Worm (Caenorhabditis elegans) whole organism, young adult: Measurements from ENCODE around the gene cyp-23A1.

Experiments used
- ZK185.1 ChIP-seq: sonication (generic microtip); optimal IDR thresholded peaks from 2 replicates; lab custom pipeline; 2016; ENCODE audit warnings: mild to moderate bottlenecking, missing genetic modification characterization, missing compliant biosample characterization; ENCODE audit not compliant: poor library complexity, severe bottlenecking
- sea-2 ChIP-seq: fragments of 200-800 bp; sonication (Bioruptor generic); IDR thresholded peaks from 2 replicates; pipeline ENCODE4 v1.3.6; 2022; ENCODE audit warnings: missing genetic modification characterization, missing compliant biosample characterization
- unc-130 ChIP-seq: sonication (generic microtip); optimal IDR thresholded peaks from 2 replicates; lab custom pipeline; 2016; ENCODE audit warnings: missing genetic modification reagents, missing genetic modification characterization, missing compliant biosample characterization

ce11 chrII:4552088-4552487, 40.1 kb downstream of the cyp-23A1 start:
- TF ChIP-seq ZK185.1 (tag; lab: Kevin White, UChicago), result no peak
- no peak for TF ChIP-seq unc-130 (GFP tag; lab: Kevin White, UChicago)
- TF ChIP-seq sea-2 (GFP tag; lab: Robert Waterston, UW), result no peak
